Fruit fly (Drosophila melanogaster) whole organism, adult: Measurements from ENCODE around the gene CG32022.

Source experiments
- CG1620 ChIP-seq: fragments of 200-800 bp; sonication (Bioruptor generic); optimal IDR thresholded peaks from 2 replicates; lab custom pipeline; 2016; ENCODE audit warnings: missing biosample characterization, missing genetic modification characterization
- CG5204 ChIP-seq: fragments of 200-800 bp; sonication (Bioruptor generic); optimal IDR thresholded peaks from 2 replicates; lab custom pipeline; 2016; ENCODE audit warnings: missing biosample characterization, missing genetic modification characterization
- CG7045 ChIP-seq: fragments of 200-800 bp; sonication (Bioruptor generic); optimal IDR thresholded peaks from 2 replicates; lab custom pipeline; 2017; ENCODE audit warnings: missing biosample characterization, mild to moderate bottlenecking, missing genetic modification characterization
- Clk ChIP-seq: fragments of 200-800 bp; sonication (Bioruptor generic); optimal IDR thresholded peaks from 2 replicates; lab custom pipeline; 2017; ENCODE audit warnings: missing biosample characterization, missing genetic modification characterization
- Crg-1 ChIP-seq: fragments of 200-800 bp; sonication (Bioruptor generic); optimal IDR thresholded peaks from 2 replicates; lab custom pipeline; 2016; ENCODE audit warnings: missing biosample characterization, missing genetic modification characterization
- Mnt ChIP-seq: fragments of 200-800 bp; sonication (Bioruptor generic); optimal IDR thresholded peaks from 2 replicates; lab custom pipeline; 2016; ENCODE audit warnings: missing biosample characterization, mild to moderate bottlenecking, missing genetic modification characterization
- bab1 ChIP-seq: fragments of 200-800 bp; sonication (Bioruptor generic); optimal IDR thresholded peaks from 3 replicates; lab custom pipeline; 2019; ENCODE audit warnings: missing biosample characterization, mild to moderate bottlenecking, missing genetic modification characterization, moderate library complexity
- kay ChIP-seq: fragments of 200-800 bp; sonication (Bioruptor generic); peaks from one replicate; lab custom pipeline; 2016; ENCODE audit warnings: missing biosample characterization, missing genetic modification characterization, borderline replicate concordance
- ovo ChIP-seq: fragments of 200-800 bp; sonication (Bioruptor generic); optimal IDR thresholded peaks from 2 replicates; lab custom pipeline; 2016; ENCODE audit warnings: missing biosample characterization, missing genetic modification characterization
- tj ChIP-seq: fragments of 200-800 bp; sonication (Bioruptor generic); optimal IDR thresholded peaks from 3 replicates; lab custom pipeline; 2017; ENCODE audit warnings: missing biosample characterization, mild to moderate bottlenecking, missing genetic modification characterization, moderate library complexity
- toe ChIP-seq: fragments of 200-800 bp; sonication (Bioruptor generic); optimal IDR thresholded peaks from 2 replicates; lab custom pipeline; 2016; ENCODE audit warnings: missing biosample characterization, missing genetic modification characterization

DNA sequence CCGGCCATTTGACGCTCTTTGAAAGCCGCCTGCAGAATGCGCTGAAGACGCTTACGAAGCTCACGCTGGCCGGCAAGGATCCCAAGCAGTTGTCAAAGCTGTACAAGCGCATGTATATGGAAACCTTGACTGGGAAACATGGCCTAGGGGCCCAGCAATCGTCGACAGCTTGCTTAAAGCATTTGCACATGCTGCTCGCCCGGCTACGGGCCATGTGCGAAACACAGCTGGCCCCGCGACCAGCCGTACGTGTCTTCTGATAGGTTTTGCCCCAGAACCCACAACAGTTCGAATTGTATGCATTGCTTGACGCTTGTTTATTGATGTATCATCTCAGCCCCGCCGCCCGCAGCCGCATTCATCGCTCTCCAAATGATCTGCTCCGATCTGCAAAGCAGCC lies 4.2 kb upstream of the CG32022 start:
- TF ChIP-seq kay (GFP tag; lab: Kevin White, UChicago) (no peak), ovo (no peak), Clk (no peak), Mnt (GFP tag; lab: Kevin White, UChicago) (peak; percentile 99), Crg-1 (GFP tag; lab: Kevin White, UChicago) (no peak), CG1620 (GFP tag; lab: Kevin White, UChicago) (no peak), tj (GFP tag; lab: Kevin White, UChicago) (no peak), CG7045 (GFP tag; lab: Kevin White, UChicago) (no peak), CG5204 (GFP tag; lab: Kevin White, UChicago) (no peak), toe (GFP tag; lab: Kevin White, UChicago) (no peak), bab1 (GFP tag; lab: Kevin White, UChicago) (no peak)
